Fruit fly (Drosophila melanogaster): ENCODE data around the gene dre4.
A peak's percentile ranks its signal among the peaks of the same experiment; 100 is the strongest.

The dre4 gene

DNA sequence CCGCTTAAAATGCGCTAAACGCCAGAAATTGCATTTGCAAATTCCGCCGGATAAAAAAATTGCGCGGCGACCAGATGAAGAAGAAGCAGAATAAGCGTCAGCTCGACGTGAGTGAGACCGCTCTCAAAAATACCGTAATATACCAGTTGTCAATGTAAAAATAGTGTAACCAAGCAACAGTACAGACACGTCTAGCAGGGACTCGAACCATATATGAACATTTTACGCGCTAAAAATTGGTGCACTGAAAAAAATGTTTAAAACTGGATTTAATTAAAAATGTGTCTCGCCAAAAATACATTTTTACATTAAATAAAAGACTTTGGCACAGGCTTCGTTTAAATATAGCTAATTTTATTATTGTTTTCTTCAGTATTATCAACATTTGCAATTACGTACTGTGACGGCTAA, at the start of gene dre4:
dre4 (minus strand) TSS at position 98 of the 411 bp plus-strand sequence.
- peak; percentile 50 for TF ChIP-seq CG11617 (GFP tag; optimal IDR thresholded peaks at IDR 0.05)
- peak; percentile 60 for TF ChIP-seq Mnt (GFP tag; optimal IDR thresholded peaks at IDR 0.05)
- no peak for TF ChIP-seq CG1620 (GFP tag; optimal IDR thresholded peaks at IDR 0.05)
- no peak for TF ChIP-seq cic (GFP tag; optimal IDR thresholded peaks at IDR 0.05)
- TF ChIP-seq cnc (optimal IDR thresholded peaks at IDR 0.05) = no peak
- peak; percentile 31 for TF ChIP-seq Crg-1 (GFP tag; optimal IDR thresholded peaks at IDR 0.05)
- peak; percentile 56 for TF ChIP-seq CG7045 (GFP tag; optimal IDR thresholded peaks at IDR 0.05)
- no peak for TF ChIP-seq tj (GFP tag; optimal IDR thresholded peaks at IDR 0.05)
- no peak for TF ChIP-seq ovo (GFP tag; optimal IDR thresholded peaks at IDR 0.05)
- no peak for TF ChIP-seq toe (GFP tag; optimal IDR thresholded peaks at IDR 0.05)
- peak; percentile 63 for TF ChIP-seq bab1 (GFP tag; optimal IDR thresholded peaks at IDR 0.05)
- no peak for TF ChIP-seq kay (GFP tag; ENCODE audit: borderline replicate concordance)
- TF ChIP-seq CG5204 (GFP tag; optimal IDR thresholded peaks at IDR 0.05) = no peak
- TF ChIP-seq CG7101 (tag; optimal IDR thresholded peaks at IDR 0.05) = no peak
- TF ChIP-seq CG14711 (tag; optimal IDR thresholded peaks at IDR 0.05) = peak; percentile 44
- no peak for TF ChIP-seq Clk (GFP tag; optimal IDR thresholded peaks at IDR 0.05)
- TF ChIP-seq CG12768 (GFP tag; optimal IDR thresholded peaks at IDR 0.05) = no peak
- no peak for TF ChIP-seq pad (GFP tag; optimal IDR thresholded peaks at IDR 0.05)

DNA sequence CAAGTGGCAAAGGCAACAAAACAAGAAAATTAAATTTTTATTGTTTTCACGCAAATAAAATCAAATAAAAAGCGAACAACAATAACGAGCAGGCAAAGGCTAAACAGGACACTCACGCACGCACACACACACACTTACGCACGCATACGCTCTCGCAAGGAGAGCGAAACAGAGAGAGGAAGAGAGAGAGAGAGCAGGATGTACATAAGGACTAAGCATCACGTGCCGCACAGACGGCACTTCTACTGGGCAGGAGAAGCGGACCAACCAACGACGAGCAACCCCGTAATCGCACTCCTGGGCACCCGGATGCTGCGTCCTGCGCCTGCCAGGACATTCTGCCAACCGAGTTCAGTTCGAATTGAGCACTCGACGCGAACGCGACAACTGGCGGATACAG, 44.8 kb upstream of the dre4 start, which contains the start of gene Dbx:
Dbx (plus strand) TSS at position 365 of the 400 bp plus-strand sequence.
- TF ChIP-seq CG11617 (GFP tag; optimal IDR thresholded peaks at IDR 0.05) = no peak
- no peak for TF ChIP-seq CG7101 (tag; optimal IDR thresholded peaks at IDR 0.05)
- no peak for TF ChIP-seq Mnt (GFP tag; optimal IDR thresholded peaks at IDR 0.05)
- TF ChIP-seq ovo (GFP tag; optimal IDR thresholded peaks at IDR 0.05) = no peak

DNA sequence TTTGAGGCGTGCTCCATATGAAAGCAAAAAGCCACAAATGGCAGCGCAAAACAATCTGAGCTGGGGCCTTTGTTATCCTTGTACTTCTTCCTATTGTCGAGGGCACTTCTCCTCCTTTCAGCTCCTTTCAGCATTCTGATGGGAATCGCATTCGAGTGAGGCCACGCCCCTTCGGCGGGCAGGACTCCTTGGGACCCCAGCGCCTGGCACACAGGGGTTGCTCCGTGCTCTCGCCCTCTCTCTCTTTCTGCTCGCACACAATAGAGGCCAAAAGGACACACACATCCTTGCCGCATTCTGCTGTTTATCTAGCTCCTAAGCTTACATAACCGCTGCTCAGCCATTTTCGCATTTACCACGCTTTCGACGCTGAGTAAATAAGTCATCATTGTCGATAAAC, 43.9 kb upstream of the dre4 start:
- no peak for TF ChIP-seq pad (GFP tag; optimal IDR thresholded peaks at IDR 0.05)
- TF ChIP-seq CG1620 (GFP tag; optimal IDR thresholded peaks at IDR 0.05) = no peak
- TF ChIP-seq CG33017 (tag; optimal IDR thresholded peaks at IDR 0.05) = no peak
- no peak for TF ChIP-seq CG11617 (GFP tag; optimal IDR thresholded peaks at IDR 0.05)
- no peak for TF ChIP-seq Hr96 (GFP tag; optimal IDR thresholded peaks at IDR 0.05)
- TF ChIP-seq Mnt (GFP tag; optimal IDR thresholded peaks at IDR 0.05) = no peak
- no peak for TF ChIP-seq cic (GFP tag; optimal IDR thresholded peaks at IDR 0.05)
- TF ChIP-seq Clk (GFP tag; optimal IDR thresholded peaks at IDR 0.05) = no peak
- TF ChIP-seq CG7101 (tag; optimal IDR thresholded peaks at IDR 0.05) = no peak
- no peak for TF ChIP-seq CG7045 (GFP tag; optimal IDR thresholded peaks at IDR 0.05)
- TF ChIP-seq tj (GFP tag; optimal IDR thresholded peaks at IDR 0.05) = no peak
- TF ChIP-seq cnc (optimal IDR thresholded peaks at IDR 0.05) = no peak
- TF ChIP-seq bab1 (GFP tag; optimal IDR thresholded peaks at IDR 0.05) = no peak
- no peak for TF ChIP-seq ovo (GFP tag; optimal IDR thresholded peaks at IDR 0.05)
- TF ChIP-seq kay (GFP tag; ENCODE audit: borderline replicate concordance) = no peak
- no peak for TF ChIP-seq CG5204 (GFP tag; optimal IDR thresholded peaks at IDR 0.05)
- TF ChIP-seq Crg-1 (GFP tag; optimal IDR thresholded peaks at IDR 0.05) = no peak
- TF ChIP-seq toe (GFP tag; optimal IDR thresholded peaks at IDR 0.05) = no peak
- TF ChIP-seq CG14711 (tag; optimal IDR thresholded peaks at IDR 0.05) = no peak
- TF ChIP-seq CG12768 (GFP tag; optimal IDR thresholded peaks at IDR 0.05) = no peak

DNA sequence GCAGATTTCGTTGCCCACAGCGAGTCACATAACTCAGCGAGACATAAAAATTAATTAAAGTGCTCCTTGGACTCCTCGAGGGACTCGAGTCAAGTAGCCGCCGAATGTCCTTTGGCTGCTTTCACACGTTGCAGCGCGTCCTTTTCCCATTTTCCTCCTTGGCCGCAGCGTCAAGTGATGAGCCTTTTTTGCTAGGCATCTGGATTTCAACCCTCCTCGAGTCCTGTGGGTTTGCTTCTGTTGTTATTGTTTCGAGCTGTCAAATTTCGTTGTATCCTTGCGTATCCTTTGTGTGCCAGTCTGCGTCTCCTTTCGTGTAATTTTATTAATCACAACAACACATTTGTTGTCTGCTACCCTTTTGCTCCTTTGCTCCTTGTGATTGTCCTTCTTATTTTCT, 40.5 kb upstream of the dre4 start:
- TF ChIP-seq tj (GFP tag; optimal IDR thresholded peaks at IDR 0.05) (no peak), Clk (GFP tag; optimal IDR thresholded peaks at IDR 0.05) (no peak), CG7101 (tag; optimal IDR thresholded peaks at IDR 0.05) (no peak)

DNA sequence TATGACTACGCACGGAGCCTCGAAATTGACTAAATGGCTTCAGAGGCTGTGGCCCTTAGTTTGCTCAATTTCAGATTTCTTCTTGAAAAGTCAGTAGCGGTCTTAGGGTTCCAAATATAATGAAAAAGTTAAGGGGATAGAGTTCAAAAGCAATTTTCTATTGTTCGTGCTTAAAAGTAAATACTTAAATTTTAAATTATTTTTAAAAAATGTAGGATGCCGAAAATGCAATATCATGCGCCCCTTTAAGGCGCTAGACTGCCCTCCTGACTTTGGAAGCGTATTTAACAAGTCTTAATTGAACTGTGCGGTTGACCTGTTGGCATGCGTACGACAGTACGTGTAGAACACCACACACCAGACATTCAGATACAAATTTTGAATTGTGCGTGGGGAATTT, 38.6 kb upstream of the dre4 start:
- TF ChIP-seq Mnt (GFP tag; optimal IDR thresholded peaks at IDR 0.05) (no peak), Crg-1 (GFP tag; optimal IDR thresholded peaks at IDR 0.05) (no peak), CG1620 (GFP tag; optimal IDR thresholded peaks at IDR 0.05) (no peak), bab1 (GFP tag; optimal IDR thresholded peaks at IDR 0.05) (no peak)

DNA sequence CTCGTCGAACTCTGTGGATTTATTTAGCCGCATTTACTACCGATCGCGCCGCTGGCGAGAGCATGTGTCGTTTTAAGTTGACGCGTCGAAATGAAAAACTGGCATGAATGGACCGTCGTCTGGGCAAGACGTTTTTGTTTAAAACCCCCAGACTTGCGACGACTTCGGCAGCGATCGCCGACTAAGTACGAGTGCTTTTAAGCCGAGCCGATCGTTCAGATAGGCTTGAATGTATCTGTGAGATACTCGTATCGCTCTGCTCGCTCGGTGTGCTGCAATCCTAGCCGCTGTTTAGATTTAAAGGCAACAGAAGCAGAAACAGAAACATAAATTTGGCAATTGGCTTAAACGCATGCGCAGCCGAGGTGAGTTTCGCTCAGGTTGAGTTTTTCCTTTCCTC, 34.0 kb upstream of the dre4 start, which contains the start of gene dsb:
dsb (minus strand) TSS at position 91 of the 400 bp plus-strand sequence.
- TF ChIP-seq CG14711 (tag; optimal IDR thresholded peaks at IDR 0.05) = no peak
- no peak for TF ChIP-seq CG5204 (GFP tag; optimal IDR thresholded peaks at IDR 0.05)
- TF ChIP-seq Clk (GFP tag; optimal IDR thresholded peaks at IDR 0.05) = no peak
- TF ChIP-seq toe (GFP tag; optimal IDR thresholded peaks at IDR 0.05) = no peak
- TF ChIP-seq tj (GFP tag; optimal IDR thresholded peaks at IDR 0.05) = no peak

DNA sequence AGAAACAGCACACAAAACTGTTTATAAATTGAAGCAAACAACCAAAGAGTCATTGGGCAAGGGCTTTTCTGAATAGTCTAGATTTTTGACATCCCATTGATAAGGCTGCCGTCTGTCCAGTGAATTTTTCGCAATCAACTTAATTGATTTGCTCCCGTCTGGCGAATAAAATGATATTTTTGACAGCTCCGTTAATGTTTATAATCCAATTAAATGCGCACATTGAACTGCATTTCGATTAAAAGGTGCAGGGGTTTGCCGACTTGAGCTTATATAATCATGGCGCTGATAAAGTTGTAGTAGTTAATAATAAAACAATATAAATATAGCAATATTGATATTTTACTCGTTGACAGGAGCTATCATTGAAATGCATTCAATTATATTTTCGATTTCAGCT, 32.9 kb upstream of the dre4 start:
- TF ChIP-seq cnc (optimal IDR thresholded peaks at IDR 0.05) (no peak), CG14711 (tag; optimal IDR thresholded peaks at IDR 0.05) (no peak), CG5204 (GFP tag; optimal IDR thresholded peaks at IDR 0.05) (no peak), Hr96 (GFP tag; optimal IDR thresholded peaks at IDR 0.05) (no peak), ovo (GFP tag; optimal IDR thresholded peaks at IDR 0.05) (no peak), CG7101 (tag; optimal IDR thresholded peaks at IDR 0.05) (no peak), kay (GFP tag; ENCODE audit: borderline replicate concordance) (no peak), Mnt (GFP tag; optimal IDR thresholded peaks at IDR 0.05) (no peak), tj (GFP tag; optimal IDR thresholded peaks at IDR 0.05) (no peak)

DNA sequence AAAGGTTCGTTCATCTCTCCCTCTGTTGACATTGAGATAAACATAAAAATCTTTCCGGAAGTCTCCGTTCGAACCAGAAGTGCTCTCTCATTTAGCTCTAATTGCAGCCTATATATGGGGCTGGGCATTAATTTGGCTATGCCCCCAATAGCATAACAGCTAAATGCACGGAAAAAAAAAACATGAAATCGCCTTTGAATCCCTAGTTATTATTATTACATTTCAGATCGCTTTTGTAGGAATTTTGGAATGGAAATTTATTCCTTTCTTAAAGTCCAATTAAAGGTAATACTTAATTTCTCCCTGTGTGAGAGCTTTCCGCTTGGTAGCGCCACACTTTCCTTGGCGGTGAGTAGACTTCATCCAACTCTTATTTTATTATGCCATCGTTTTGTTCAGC, 30.1 kb upstream of the dre4 start:
- no peak for TF ChIP-seq kay (GFP tag; ENCODE audit: borderline replicate concordance)
- TF ChIP-seq CG14711 (tag; optimal IDR thresholded peaks at IDR 0.05) = no peak
- TF ChIP-seq pad (GFP tag; optimal IDR thresholded peaks at IDR 0.05) = no peak
- no peak for TF ChIP-seq CG5204 (GFP tag; optimal IDR thresholded peaks at IDR 0.05)
- no peak for TF ChIP-seq Hr96 (GFP tag; optimal IDR thresholded peaks at IDR 0.05)
- TF ChIP-seq CG33017 (tag; optimal IDR thresholded peaks at IDR 0.05) = no peak
- TF ChIP-seq cnc (optimal IDR thresholded peaks at IDR 0.05) = no peak
- TF ChIP-seq CG12768 (GFP tag; optimal IDR thresholded peaks at IDR 0.05) = no peak
- TF ChIP-seq tj (GFP tag; optimal IDR thresholded peaks at IDR 0.05) = no peak
- no peak for TF ChIP-seq ovo (GFP tag; optimal IDR thresholded peaks at IDR 0.05)
- no peak for TF ChIP-seq CG7045 (GFP tag; optimal IDR thresholded peaks at IDR 0.05)
- no peak for TF ChIP-seq Mnt (GFP tag; optimal IDR thresholded peaks at IDR 0.05)
- no peak for TF ChIP-seq CG1620 (GFP tag; optimal IDR thresholded peaks at IDR 0.05)
- TF ChIP-seq Clk (GFP tag; optimal IDR thresholded peaks at IDR 0.05) = no peak
- TF ChIP-seq CG7101 (tag; optimal IDR thresholded peaks at IDR 0.05) = no peak
- no peak for TF ChIP-seq Crg-1 (GFP tag; optimal IDR thresholded peaks at IDR 0.05)
- TF ChIP-seq cic (GFP tag; optimal IDR thresholded peaks at IDR 0.05) = no peak
- TF ChIP-seq CG11617 (GFP tag; optimal IDR thresholded peaks at IDR 0.05) = no peak
- TF ChIP-seq toe (GFP tag; optimal IDR thresholded peaks at IDR 0.05) = no peak
